Fruit fly (Drosophila melanogaster) whole organism, embryonic: Measurements from ENCODE around the gene nop5.

Experiments
- B-H2 ChIP-seq: fragments of 200-800 bp; sonication (Bioruptor generic); optimal IDR thresholded peaks from 2 replicates; lab custom pipeline; 2018; ENCODE audit warnings: missing biosample characterization, mild to moderate bottlenecking, missing genetic modification characterization
- BEAF-32 ChIP-seq: fragments of 200-800 bp; sonication (Bioruptor generic); optimal IDR thresholded peaks from 3 replicates; lab custom pipeline; 2017; ENCODE audit warnings: missing biosample characterization, missing genetic modification characterization, mild to moderate bottlenecking, moderate library complexity, missing genetic modification reagents
- Bgb ChIP-seq: fragments of 200-800 bp; sonication (Bioruptor generic); IDR thresholded peaks from 2 replicates; pipeline ENCODE4 v1.3.6; 2022; ENCODE audit warnings: missing biosample characterization, missing genetic modification characterization; ENCODE audit not compliant: partially characterized antibody
- CG10565 ChIP-seq: fragments of 200-800 bp; sonication (Bioruptor generic); optimal IDR thresholded peaks from 3 replicates; lab custom pipeline; 2016; ENCODE audit warnings: missing biosample characterization, mild to moderate bottlenecking, missing genetic modification characterization
- CG12391 ChIP-seq: fragments of 200-800 bp; sonication (Bioruptor generic); optimal IDR thresholded peaks from 3 replicates; lab custom pipeline; 2018; ENCODE audit warnings: missing biosample characterization, mild to moderate bottlenecking, missing genetic modification characterization, moderate library complexity
- CG13424 ChIP-seq: fragments of 200-800 bp; sonication (Bioruptor generic); optimal IDR thresholded peaks from 2 replicates; lab custom pipeline; 2019; ENCODE audit warnings: missing biosample characterization, mild to moderate bottlenecking, missing genetic modification characterization, moderate library complexity
- CG14710 ChIP-seq: fragments of 200-800 bp; sonication (Bioruptor generic); optimal IDR thresholded peaks from 3 replicates; lab custom pipeline; 2019; ENCODE audit warnings: missing biosample characterization, mild to moderate bottlenecking, missing genetic modification characterization, moderate library complexity
- CG2120 ChIP-seq: fragments of 200-800 bp; sonication (Bioruptor generic); optimal IDR thresholded peaks from 3 replicates; lab custom pipeline; 2016; ENCODE audit warnings: missing biosample characterization, missing genetic modification characterization
- CG2678 ChIP-seq: fragments of 200-800 bp; sonication (Bioruptor generic); optimal IDR thresholded peaks from 3 replicates; lab custom pipeline; 2019; ENCODE audit warnings: missing biosample characterization, mild to moderate bottlenecking, missing genetic modification characterization, moderate library complexity
- CG30403 ChIP-seq: fragments of 200-800 bp; sonication (Bioruptor generic); optimal IDR thresholded peaks from 3 replicates; lab custom pipeline; 2016; ENCODE audit warnings: missing biosample characterization, missing genetic modification characterization
- CG34422 ChIP-seq: fragments of 200-800 bp; sonication (Bioruptor generic); IDR thresholded peaks from 3 replicates; pipeline ENCODE4 v1.3.6; 2022; ENCODE audit warnings: missing biosample characterization, missing genetic modification characterization
- CG3847 ChIP-seq: fragments of 200-800 bp; sonication (Bioruptor generic); IDR thresholded peaks from 2 replicates; pipeline ENCODE4 v1.3.6; 2022; ENCODE audit warnings: missing biosample characterization, missing genetic modification characterization
- CG3995 ChIP-seq: fragments of 200-800 bp; sonication (Bioruptor generic); optimal IDR thresholded peaks from 3 replicates; lab custom pipeline; 2016; ENCODE audit warnings: missing biosample characterization, missing genetic modification characterization
- CG4617 ChIP-seq: fragments of 200-800 bp; sonication (Bioruptor generic); optimal IDR thresholded peaks from 3 replicates; lab custom pipeline; 2016; ENCODE audit warnings: missing biosample characterization, missing genetic modification characterization, borderline replicate concordance
- CG7928 ChIP-seq: fragments of 200-800 bp; sonication (Bioruptor generic); optimal IDR thresholded peaks from 2 replicates; lab custom pipeline; 2017; ENCODE audit warnings: missing biosample characterization, mild to moderate bottlenecking, missing genetic modification characterization
- CG8359 ChIP-seq: fragments of 200-800 bp; sonication (Bioruptor generic); optimal IDR thresholded peaks from 2 replicates; lab custom pipeline; 2017; ENCODE audit warnings: missing biosample characterization, mild to moderate bottlenecking, missing genetic modification characterization, borderline replicate concordance
- CG9797 ChIP-seq: fragments of 200-800 bp; sonication (Bioruptor generic); optimal IDR thresholded peaks from 3 replicates; lab custom pipeline; 2018; ENCODE audit warnings: missing biosample characterization, mild to moderate bottlenecking, missing genetic modification characterization
- CG9932 ChIP-seq: fragments of 200-800 bp; sonication (Bioruptor generic); IDR thresholded peaks from 2 replicates; pipeline ENCODE4 v1.3.6; 2022; ENCODE audit warnings: missing biosample characterization, missing genetic modification characterization
- CoRest ChIP-seq: fragments of 200-800 bp; sonication (Bioruptor generic); optimal IDR thresholded peaks from 3 replicates; lab custom pipeline; 2018; ENCODE audit warnings: missing biosample characterization, mild to moderate bottlenecking, missing genetic modification characterization, moderate library complexity
- Dbx ChIP-seq: fragments of 200-800 bp; sonication (Bioruptor generic); IDR thresholded peaks from 3 replicates; pipeline ENCODE4 v1.3.6; 2022; ENCODE audit warnings: missing biosample characterization, missing genetic modification characterization
- Dp ChIP-seq: fragments of 200-800 bp; sonication (Bioruptor generic); optimal IDR thresholded peaks from 2 replicates; lab custom pipeline; 2018; ENCODE audit warnings: missing biosample characterization, mild to moderate bottlenecking, missing genetic modification characterization, moderate library complexity
- Ets97D ChIP-seq: fragments of 200-800 bp; sonication (Bioruptor generic); optimal IDR thresholded peaks from 3 replicates; lab custom pipeline; 2016; ENCODE audit warnings: missing biosample characterization, missing genetic modification characterization
- Hr3 ChIP-seq: fragments of 200-800 bp; sonication (Bioruptor generic); optimal IDR thresholded peaks from 3 replicates; lab custom pipeline; 2016; ENCODE audit warnings: missing biosample characterization, missing genetic modification characterization
- Hsf ChIP-seq: fragments of 200-800 bp; sonication (Bioruptor generic); optimal IDR thresholded peaks from 3 replicates; lab custom pipeline; 2016; ENCODE audit warnings: missing biosample characterization, missing genetic modification characterization
- MBD-R2 ChIP-seq: fragments of 200-800 bp; sonication (Bioruptor generic); IDR thresholded peaks from 2 replicates; pipeline ENCODE4 v1.3.6; 2022; ENCODE audit warnings: missing biosample characterization, missing genetic modification characterization
- MESR4 ChIP-seq: fragments of 200-800 bp; sonication (Bioruptor generic); optimal IDR thresholded peaks from 2 replicates; lab custom pipeline; 2018; ENCODE audit warnings: missing biosample characterization, mild to moderate bottlenecking, missing genetic modification characterization, moderate library complexity
- Med ChIP-seq: fragments of 200-800 bp; sonication (Bioruptor generic); peaks from one replicate; lab custom pipeline; 2016; ENCODE audit warnings: missing biosample characterization, missing genetic modification characterization, mild to moderate bottlenecking, inconsistent platforms, moderate library complexity
- NFAT ChIP-seq: fragments of 200-800 bp; sonication (Bioruptor generic); IDR thresholded peaks from 2 replicates; pipeline ENCODE4 v1.3.6; 2022; ENCODE audit warnings: missing biosample characterization, missing genetic modification characterization
- Sry-δ ChIP-seq: fragments of 200-800 bp; sonication (Bioruptor generic); optimal IDR thresholded peaks from 2 replicates; lab custom pipeline; 2016; ENCODE audit warnings: missing biosample characterization, missing genetic modification characterization
- Xbp1 ChIP-seq: fragments of 200-800 bp; sonication (Bioruptor generic); optimal IDR thresholded peaks from 3 replicates; lab custom pipeline; 2016; ENCODE audit warnings: missing biosample characterization, mild to moderate bottlenecking, missing genetic modification characterization
- YL-1 ChIP-seq: fragments of 200-800 bp; sonication (Bioruptor generic); optimal IDR thresholded peaks from 3 replicates; lab custom pipeline; 2017; ENCODE audit warnings: missing biosample characterization, mild to moderate bottlenecking, missing genetic modification characterization
- fu2 ChIP-seq: fragments of 200-800 bp; sonication (Bioruptor generic); optimal IDR thresholded peaks from 2 replicates; lab custom pipeline; 2016; ENCODE audit warnings: missing biosample characterization, missing genetic modification characterization
- gce ChIP-seq: fragments of 200-800 bp; sonication (Bioruptor generic); IDR thresholded peaks from 3 replicates; pipeline ENCODE4 v1.3.6; 2022; ENCODE audit warnings: missing biosample characterization, missing genetic modification characterization
- gem ChIP-seq: fragments of 200-800 bp; sonication (Bioruptor generic); optimal IDR thresholded peaks from 2 replicates; lab custom pipeline; 2019; ENCODE audit warnings: missing biosample characterization, mild to moderate bottlenecking, missing genetic modification characterization, moderate library complexity
- gfzf ChIP-seq: fragments of 200-800 bp; sonication (Bioruptor generic); optimal IDR thresholded peaks from 2 replicates; lab custom pipeline; 2016; ENCODE audit warnings: missing biosample characterization, mild to moderate bottlenecking, missing genetic modification characterization, moderate library complexity
- gsb-n ChIP-seq: fragments of 200-800 bp; sonication (Bioruptor generic); optimal IDR thresholded peaks from 3 replicates; lab custom pipeline; 2018; ENCODE audit warnings: missing biosample characterization, mild to moderate bottlenecking, missing genetic modification characterization
- her ChIP-seq: fragments of 200-800 bp; sonication (Bioruptor generic); optimal IDR thresholded peaks from 2 replicates; lab custom pipeline; 2016; ENCODE audit warnings: missing biosample characterization, missing genetic modification characterization
- hkb ChIP-seq, 2 experiments: fragments of 200-800 bp in 1 of 2; fragments of >200 bp in 1 of 2; sonication (Bioruptor generic) in 1 of 2; IDR thresholded peaks in 1 of 2; optimal IDR thresholded peaks in 1 of 2; 2 replicates each; pipeline versions ENCODE4 v1.3.6 to Lab custom; 2017 to 2022; ENCODE audit warnings: missing biosample characterization in 1 of 2, missing genetic modification characterization in 1 of 2
- mld ChIP-seq: fragments of 200-800 bp; sonication (Bioruptor generic); IDR thresholded peaks from 3 replicates; pipeline ENCODE4 v1.3.6; 2022; ENCODE audit warnings: missing biosample characterization, missing genetic modification characterization; ENCODE audit not compliant: partially characterized antibody
- nmo ChIP-seq: fragments of 200-800 bp; sonication (Bioruptor generic); optimal IDR thresholded peaks from 2 replicates; lab custom pipeline; 2018; ENCODE audit warnings: missing biosample characterization, mild to moderate bottlenecking, missing genetic modification characterization, moderate library complexity
- onecut ChIP-seq: fragments of 200-800 bp; sonication (Bioruptor generic); IDR thresholded peaks from 2 replicates; pipeline ENCODE4 v1.3.6; 2022; ENCODE audit warnings: missing biosample characterization, missing genetic modification characterization
- pzg ChIP-seq: fragments of 200-800 bp; sonication (Bioruptor generic); optimal IDR thresholded peaks from 3 replicates; lab custom pipeline; 2018; ENCODE audit warnings: missing biosample characterization, mild to moderate bottlenecking, missing genetic modification characterization, moderate library complexity
- sens-2 ChIP-seq: fragments of 200-800 bp; sonication (Bioruptor generic); IDR thresholded peaks from 2 replicates; pipeline ENCODE4 v1.3.6; 2022; ENCODE audit warnings: missing biosample characterization, missing genetic modification characterization
- sisA ChIP-seq: fragments of 200-800 bp; sonication (Bioruptor generic); IDR thresholded peaks from 2 replicates; pipeline ENCODE4 v1.3.6; 2022; ENCODE audit warnings: missing biosample characterization, missing genetic modification characterization
- slbo ChIP-seq: fragments of 200-800 bp; sonication (Bioruptor generic); IDR thresholded peaks from 2 replicates; pipeline ENCODE4 v1.3.6; 2022; ENCODE audit warnings: missing biosample characterization, missing genetic modification characterization
- ssp ChIP-seq: fragments of 200-800 bp; sonication (Bioruptor generic); IDR thresholded peaks from 2 replicates; pipeline ENCODE4 v1.3.6; 2022; ENCODE audit warnings: missing biosample characterization, missing genetic modification characterization
- ttk ChIP-seq: fragments of 200-800 bp; sonication (Bioruptor generic); IDR thresholded peaks from 2 replicates; pipeline ENCODE4 v2.1.2; 2022; ENCODE audit warnings: missing biosample characterization, missing genetic modification characterization

nop5 gene

DNA sequence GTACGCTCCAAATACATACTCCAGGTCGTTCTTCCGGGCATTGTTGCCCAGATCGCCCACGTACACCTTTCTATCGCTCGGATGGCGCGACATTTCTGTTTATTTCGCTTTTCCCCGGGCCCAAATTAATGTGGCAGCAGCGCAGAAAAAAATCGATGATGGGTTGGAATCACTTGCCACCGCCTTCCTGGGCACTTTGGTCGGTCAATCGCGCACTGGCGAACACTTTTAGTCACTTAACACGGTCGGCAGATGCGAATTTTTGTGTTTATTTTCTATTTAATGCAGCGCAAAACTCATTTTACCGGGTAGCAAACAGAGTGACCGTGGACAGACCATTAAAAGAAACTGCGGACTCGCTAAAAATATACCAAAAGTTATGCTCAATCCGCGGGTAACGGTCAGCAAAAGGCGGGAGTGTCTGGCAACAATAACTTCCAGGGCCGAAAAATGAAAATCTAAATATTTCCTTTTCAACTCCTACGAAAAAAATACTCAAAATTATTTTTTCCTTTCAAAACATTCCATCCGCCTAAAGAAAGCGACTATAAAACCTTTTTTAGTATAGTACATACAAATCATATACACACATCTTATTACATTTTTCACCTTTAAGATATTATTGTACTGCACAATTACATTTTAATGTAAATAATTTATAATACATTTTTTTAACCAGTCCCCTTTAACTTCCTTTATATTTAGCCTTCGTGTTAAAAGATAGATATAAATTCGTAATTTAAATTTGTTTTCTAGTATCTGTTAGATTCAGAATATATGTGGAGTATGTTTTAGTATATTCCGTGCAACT, 1.5 kb upstream of the nop5 start, which contains the start of gene x16:
Gene x16 (minus strand): TSS at position 361 of the 811 bp plus-strand sequence.
- 0 out of 2 replicates have a peak, but pooled peaks have one; percentile 10 for TF ChIP-seq sisA (GFP tag; lab: Robert Waterston, UW)
- no peak for TF ChIP-seq Bgb
- peak; percentile 3 for TF ChIP-seq Hr3 (GFP tag; lab: Kevin White, UChicago)
- peak; percentile 37 for TF ChIP-seq BEAF-32 (GFP tag; lab: Kevin White, UChicago)
- TF ChIP-seq CG10565 (GFP tag; lab: Kevin White, UChicago): no peak
- TF ChIP-seq Dp (GFP tag; lab: Kevin White, UChicago): peak; percentile 51
- peak; percentile 56 for TF ChIP-seq CG3995
- TF ChIP-seq YL-1 (GFP tag; lab: Kevin White, UChicago): no peak
- peak; percentile 8 for TF ChIP-seq fu2 (GFP tag; lab: Kevin White, UChicago)
- TF ChIP-seq CG13424 (tag; lab: Kevin White, UChicago): no peak
- TF ChIP-seq gsb-n (tag; lab: Kevin White, UChicago): peak; percentile 16
- peak; percentile 8 for TF ChIP-seq B-H2 (GFP tag; lab: Kevin White, UChicago)
- TF ChIP-seq gfzf (GFP tag; lab: Kevin White, UChicago): peak; percentile 85
- no peak for TF ChIP-seq gce
- peak; percentile 83 for TF ChIP-seq CG7928 (GFP tag; lab: Kevin White, UChicago)
- peak; percentile 39 for TF ChIP-seq MBD-R2
- TF ChIP-seq slbo (GFP tag; lab: Robert Waterston, UW): peak; percentile 39; the same call in 1 of the 2 replicates
- TF ChIP-seq Hsf (GFP tag; lab: Kevin White, UChicago): peak; percentile 10
- TF ChIP-seq nmo (GFP tag; lab: Kevin White, UChicago): peak; percentile 30
- TF ChIP-seq CG9932 (GFP tag; lab: Robert Waterston, UW): peak; percentile 37; the same call in 1 of the 2 replicates
- peak; percentile 7 for TF ChIP-seq MESR4 (GFP tag; lab: Kevin White, UChicago)
- peak; percentile 15 for TF ChIP-seq gem
- TF ChIP-seq CG8359 (GFP tag; lab: Kevin White, UChicago): no peak
- 0 out of 2 replicates have a peak, but pooled peaks have one; percentile 14 for TF ChIP-seq ssp (GFP tag; lab: Robert Waterston, UW)
- TF ChIP-seq Xbp1 (GFP tag; lab: Kevin White, UChicago): peak; percentile 10
- TF ChIP-seq CG2120 (GFP tag; lab: Kevin White, UChicago): peak; percentile 11
- TF ChIP-seq sens-2 (GFP tag; lab: Robert Waterston, UW): no peak
- TF ChIP-seq CG9797 (GFP tag; lab: Kevin White, UChicago): peak; percentile 77
- no peak for TF ChIP-seq ttk (GFP tag; lab: Robert Waterston, UW)
- TF ChIP-seq hkb (optimal IDR thresholded peaks at IDR 0.05; lab: Kevin White, UChicago): peak; percentile 29
- no peak for TF ChIP-seq hkb (GFP tag; IDR thresholded peaks at IDR 0.05; lab: Robert Waterston, UW)
- TF ChIP-seq Ets97D (GFP tag; lab: Kevin White, UChicago): peak; percentile 35
- TF ChIP-seq CG34422 (GFP tag; lab: Robert Waterston, UW): 0 out of 3 replicates have a peak, but pooled peaks have one; percentile 12
- TF ChIP-seq mld (GFP tag; lab: Robert Waterston, UW): no peak
- peak; percentile 36; the same call in 1 of the 2 replicates for TF ChIP-seq CG3847 (GFP tag; lab: Robert Waterston, UW)
- peak; percentile 5 for TF ChIP-seq Sry-δ (GFP tag; lab: Kevin White, UChicago)
- TF ChIP-seq CG4617: peak; percentile 45
- peak; percentile 10 for TF ChIP-seq Med (GFP tag; lab: Kevin White, UChicago)
- peak; percentile 80 for TF ChIP-seq onecut (GFP tag; lab: Robert Waterston, UW)
- TF ChIP-seq CoRest (tag; lab: Kevin White, UChicago): no peak
- peak; percentile 10 for TF ChIP-seq CG30403 (GFP tag; lab: Kevin White, UChicago)
- peak; percentile 12 for TF ChIP-seq CG2678
- no peak for TF ChIP-seq her (GFP tag; lab: Kevin White, UChicago)
- 0 out of 3 replicates have a peak, but pooled peaks have one; percentile 2 for TF ChIP-seq Dbx (GFP tag; lab: Robert Waterston, UW)
- peak; percentile 50 for TF ChIP-seq CG14710 (tag; lab: Kevin White, UChicago)
- TF ChIP-seq NFAT (GFP tag; lab: Robert Waterston, UW): 0 out of 2 replicates have a peak, but pooled peaks have one; percentile 10
- TF ChIP-seq pzg: peak; percentile 56
- peak; percentile 18 for TF ChIP-seq CG12391 (tag; lab: Kevin White, UChicago)
